Worm (Caenorhabditis elegans) whole organism, L3 larva: ENCODE measurements around the gene C08H9.18.
A peak's percentile ranks its signal among the peaks of the same experiment; 100 is the strongest.

Experiments
- R02D3.7 ChIP-seq: fragments of 150-350 bp; optimal IDR thresholded peaks from 2 replicates; lab custom pipeline; 2014; ENCODE audit warnings: missing biosample characterization, missing genetic modification characterization
- ama-1 ChIP-seq: fragments of 150-350 bp; optimal IDR thresholded peaks from 2 replicates; lab custom pipeline; 2018
- ceh-16 ChIP-seq: sonication (generic microtip); optimal IDR thresholded peaks from 2 replicates; lab custom pipeline; 2017; ENCODE audit warnings: missing biosample characterization, missing genetic modification characterization
- ceh-82 ChIP-seq: fragments of 150-350 bp; optimal IDR thresholded peaks from 2 replicates; lab custom pipeline; 2014; ENCODE audit warnings: missing biosample characterization, missing genetic modification characterization
- daf-12 ChIP-seq: fragments of 150-350 bp; optimal IDR thresholded peaks from 2 replicates; lab custom pipeline; 2014; ENCODE audit warnings: missing biosample characterization, missing genetic modification reagents, missing genetic modification characterization
- egl-27 ChIP-seq: sonication (generic microtip); optimal IDR thresholded peaks from 4 replicates; lab custom pipeline; 2017; ENCODE audit warnings: missing biosample characterization, missing genetic modification reagents, missing genetic modification characterization
- elt-1 ChIP-seq: fragments of 150-350 bp; optimal IDR thresholded peaks from 2 replicates; lab custom pipeline; 2014; ENCODE audit warnings: missing biosample characterization, missing genetic modification characterization
- elt-2 ChIP-seq: sonication (generic microtip); optimal IDR thresholded peaks from 2 replicates; lab custom pipeline; 2016; ENCODE audit warnings: missing genetic modification reagents, mild to moderate bottlenecking, missing genetic modification characterization, missing compliant biosample characterization
- elt-3 ChIP-seq, 3 experiments: fragments of 150-350 bp in 1 of 3; sonication (generic microtip) in 2 of 3; optimal IDR thresholded peaks; 2 replicates in 2 of 3; 4 replicates in 1 of 3; lab custom pipeline; 2014 to 2017; ENCODE audit warnings: missing biosample characterization in 3 of 3, missing genetic modification characterization in 3 of 3
- eor-1 ChIP-seq, 2 experiments: fragments of 150-350 bp; optimal IDR thresholded peaks; 2 replicates each; lab custom pipeline; 2014 to 2018; ENCODE audit warnings: missing biosample characterization in 2 of 2, missing genetic modification characterization in 2 of 2
- fkh-10 ChIP-seq: sonication (generic microtip); optimal IDR thresholded peaks from 2 replicates; lab custom pipeline; 2017; ENCODE audit warnings: missing biosample characterization, missing genetic modification reagents, missing genetic modification characterization
- fkh-2 ChIP-seq: fragments of 150-350 bp; optimal IDR thresholded peaks from 2 replicates; lab custom pipeline; 2014; ENCODE audit warnings: missing biosample characterization, missing genetic modification reagents, missing genetic modification characterization
- hmg-11 ChIP-seq: sonication (generic microtip); optimal IDR thresholded peaks from 2 replicates; lab custom pipeline; 2016; ENCODE audit warnings: missing genetic modification characterization, missing compliant biosample characterization
- jun-1 ChIP-seq: fragments of 150-350 bp; optimal IDR thresholded peaks from 2 replicates; lab custom pipeline; 2014; ENCODE audit warnings: missing biosample characterization, missing genetic modification reagents, missing genetic modification characterization
- lin-15B ChIP-seq: fragments of 150-350 bp; optimal IDR thresholded peaks from 2 replicates; lab custom pipeline; 2014; ENCODE audit warnings: missing biosample characterization, missing genetic modification characterization
- lin-39 ChIP-seq: fragments of 150-350 bp; optimal IDR thresholded peaks from 2 replicates; lab custom pipeline; 2018; ENCODE audit warnings: missing biosample characterization, missing genetic modification reagents, missing genetic modification characterization
- lsy-12 ChIP-seq: sonication (generic microtip); optimal IDR thresholded peaks from 2 replicates; lab custom pipeline; 2016; ENCODE audit warnings: mild to moderate bottlenecking, missing genetic modification characterization, missing compliant biosample characterization
- mdl-1 ChIP-seq: fragments of 150-350 bp; optimal IDR thresholded peaks from 2 replicates; lab custom pipeline; 2014; ENCODE audit warnings: missing biosample characterization, missing genetic modification characterization
- mml-1 ChIP-seq: fragments of 150-350 bp; sonication (generic microtip); optimal IDR thresholded peaks from 3 replicates; lab custom pipeline; 2014; ENCODE audit warnings: missing biosample characterization, missing genetic modification characterization
- nfya-1 ChIP-seq: sonication (generic microtip); optimal IDR thresholded peaks from 2 replicates; lab custom pipeline; 2017; ENCODE audit warnings: missing genetic modification characterization, mild to moderate bottlenecking, missing compliant biosample characterization, antibody characterized with exemption, moderate library complexity; ENCODE audit not compliant: insufficient read depth
- nhr-11 ChIP-seq: fragments of 150-350 bp; optimal IDR thresholded peaks from 2 replicates; lab custom pipeline; 2014; ENCODE audit warnings: missing biosample characterization, missing genetic modification characterization
- nhr-12 ChIP-seq: fragments of 150-350 bp; optimal IDR thresholded peaks from 2 replicates; lab custom pipeline; 2014; ENCODE audit warnings: missing biosample characterization, missing genetic modification characterization
- nhr-23 ChIP-seq: fragments of 150-350 bp; optimal IDR thresholded peaks from 2 replicates; lab custom pipeline; 2014; ENCODE audit warnings: missing biosample characterization, missing genetic modification reagents, missing genetic modification characterization
- nhr-237 ChIP-seq: fragments of 150-350 bp; optimal IDR thresholded peaks from 2 replicates; lab custom pipeline; 2014; ENCODE audit warnings: missing biosample characterization, missing genetic modification characterization
- nhr-43 ChIP-seq: sonication (generic microtip); optimal IDR thresholded peaks from 2 replicates; lab custom pipeline; 2016; ENCODE audit warnings: mild to moderate bottlenecking, missing genetic modification characterization, missing compliant biosample characterization; ENCODE audit not compliant: poor library complexity, severe bottlenecking
- nhr-67 ChIP-seq: fragments of 150-350 bp; optimal IDR thresholded peaks from 2 replicates; lab custom pipeline; 2014; ENCODE audit warnings: missing biosample characterization, missing genetic modification characterization
- nhr-76 ChIP-seq: fragments of 150-350 bp; sonication (generic microtip); optimal IDR thresholded peaks from 5 replicates; lab custom pipeline; 2014; ENCODE audit warnings: missing biosample characterization, missing genetic modification characterization
- pqm-1 ChIP-seq: fragments of 150-350 bp; optimal IDR thresholded peaks from 2 replicates; lab custom pipeline; 2017; ENCODE audit warnings: missing biosample characterization, missing genetic modification characterization, inconsistent platforms
- sea-2 ChIP-seq: fragments of 150-350 bp; sonication (generic microtip); optimal IDR thresholded peaks from 4 replicates; lab custom pipeline; 2014; ENCODE audit warnings: missing biosample characterization, missing genetic modification reagents, missing genetic modification characterization
- skn-1 ChIP-seq: fragments of 150-350 bp; optimal IDR thresholded peaks from 2 replicates; lab custom pipeline; 2014; ENCODE audit warnings: missing biosample characterization, missing genetic modification characterization
- tbx-2 ChIP-seq: sonication (generic microtip); optimal IDR thresholded peaks from 2 replicates; lab custom pipeline; 2016; ENCODE audit warnings: mild to moderate bottlenecking, missing genetic modification characterization, missing compliant biosample characterization
- unc-39 ChIP-seq: sonication (generic microtip); optimal IDR thresholded peaks from 4 replicates; lab custom pipeline; 2017; ENCODE audit warnings: missing biosample characterization, missing genetic modification characterization
- unc-62 ChIP-seq: fragments of 150-350 bp; sonication (generic microtip); optimal IDR thresholded peaks from 4 replicates; lab custom pipeline; 2014; ENCODE audit warnings: missing biosample characterization, missing genetic modification reagents, missing genetic modification characterization
- zag-1 ChIP-seq: fragments of 150-350 bp; optimal IDR thresholded peaks from 2 replicates; lab custom pipeline; 2014; ENCODE audit warnings: missing biosample characterization, missing genetic modification characterization
- ztf-11 ChIP-seq: fragments of 150-350 bp; optimal IDR thresholded peaks from 2 replicates; lab custom pipeline; 2014; ENCODE audit warnings: missing biosample characterization, missing genetic modification characterization
- ztf-4 ChIP-seq: fragments of 150-350 bp; optimal IDR thresholded peaks from 2 replicates; lab custom pipeline; 2014; ENCODE audit warnings: missing biosample characterization, missing genetic modification characterization

Gene C08H9.18

ce11 chrII:9862147-9862546, at the start of gene C08H9.18:
Gene C08H9.18, minus strand, starts transcription at chrII:9862247.
- TF ChIP-seq sea-2 (GFP tag; lab: Kevin White, UChicago) (no peak), lin-39 (no peak), ceh-82 (tag; lab: Kevin White, UChicago) (no peak), nhr-67 (no peak), nhr-237 (tag; lab: Kevin White, UChicago) (no peak), ztf-11 (tag; lab: Kevin White, UChicago) (no peak), hmg-11 (tag; lab: Kevin White, UChicago) (no peak), nhr-76 (tag; lab: Kevin White, UChicago) (no peak), skn-1 (tag; lab: Kevin White, UChicago) (no peak), R02D3.7 (tag; lab: Kevin White, UChicago) (no peak), daf-12 (no peak), nhr-23 (tag; lab: Kevin White, UChicago) (no peak), elt-3 (tag; optimal IDR thresholded peaks at IDR 0.05; lab: Kevin White, UChicago) (no peak), pqm-1 (tag; lab: Kevin White, UChicago) (no peak), zag-1 (tag; lab: Kevin White, UChicago) (no peak), fkh-10 (GFP tag; lab: Kevin White, UChicago) (no peak), mml-1 (tag; lab: Kevin White, UChicago) (no peak), fkh-2 (tag; lab: Kevin White, UChicago) (no peak)

- TF ChIP-seq unc-62 (no peak), nhr-43 (tag; lab: Kevin White, UChicago) (no peak), daf-12 (no peak), nhr-11 (tag; lab: Kevin White, UChicago) (no peak)
Observed at ce11 chrII:9904459-9904858, 42.4 kb upstream of the C08H9.18 start.

- TF ChIP-seq elt-1 (peak; percentile 4), unc-39 (tag; lab: Kevin White, UChicago) (no peak), jun-1 (no peak), R02D3.7 (tag; lab: Kevin White, UChicago) (no peak)
- TF ChIP-seq, all 47 proteins: peak for 1
Observed at ce11 chrII:9900276-9900675, 38.2 kb upstream of the C08H9.18 start, which contains the start of gene unc-4. Gene unc-4, minus strand, starts transcription at chrII:9900376.

- TF ChIP-seq eor-1 (tag; optimal IDR thresholded peaks at IDR 0.05; lab: Kevin White, UChicago) (no peak), ceh-16 (tag; lab: Kevin White, UChicago) (no peak), elt-3 (tag; optimal IDR thresholded peaks at IDR 0.05; lab: Kevin White, UChicago) (no peak), nhr-11 (tag; lab: Kevin White, UChicago) (no peak), nhr-12 (tag; lab: Kevin White, UChicago) (no peak), egl-27 (tag; lab: Kevin White, UChicago) (no peak), nhr-237 (tag; lab: Kevin White, UChicago) (no peak), tbx-2 (tag; lab: Kevin White, UChicago) (no peak), lin-39 (no peak), nfya-1 (tag; lab: Kevin White, UChicago) (no peak), mdl-1 (no peak), ztf-11 (tag; lab: Kevin White, UChicago) (no peak), lsy-12 (no peak), sea-2 (GFP tag; lab: Kevin White, UChicago) (no peak), ama-1 (no peak), ztf-4 (tag; lab: Kevin White, UChicago) (no peak), lin-15B (tag; lab: Kevin White, UChicago) (no peak)
Observed at ce11 chrII:9898744-9899143, 36.7 kb upstream of the C08H9.18 start.

ce11 chrII:9895173-9895572, 33.1 kb upstream of the C08H9.18 start:
- TF ChIP-seq elt-2 = peak; percentile 72
- no peak for TF ChIP-seq nhr-76 (tag; lab: Kevin White, UChicago)
- TF ChIP-seq pqm-1 (tag; lab: Kevin White, UChicago) = peak; percentile 58
- TF ChIP-seq, all 47 proteins: peak for 2
